Worm (Caenorhabditis elegans) whole organism, late embryonic: Measurements from ENCODE around the gene T26A8.4.

Experiments used
- C08G9.2 ChIP-seq: sonication (generic microtip); optimal IDR thresholded peaks from 2 replicates; lab custom pipeline; 2016; ENCODE audit warnings: mild to moderate bottlenecking, missing genetic modification characterization, moderate library complexity, missing compliant biosample characterization
- C38D4.7 ChIP-seq: fragments of 200-800 bp; sonication (Bioruptor generic); optimal IDR thresholded peaks from 2 replicates; lab custom pipeline; 2018; ENCODE audit warnings: mild to moderate bottlenecking, missing genetic modification characterization, moderate library complexity, missing compliant biosample characterization
- F13H6.1 ChIP-seq: sonication (generic microtip); optimal IDR thresholded peaks from 2 replicates; lab custom pipeline; 2016; ENCODE audit warnings: missing genetic modification characterization, missing compliant biosample characterization
- Y22D7AL.16 ChIP-seq: sonication (generic microtip); optimal IDR thresholded peaks from 2 replicates; lab custom pipeline; 2016; ENCODE audit warnings: missing genetic modification characterization, missing compliant biosample characterization
- ceh-2 ChIP-seq: sonication (generic microtip); optimal IDR thresholded peaks from 2 replicates; lab custom pipeline; 2016; ENCODE audit warnings: missing genotype, missing genetic modification characterization, missing compliant biosample characterization
- ceh-22 ChIP-seq: sonication (generic microtip); optimal IDR thresholded peaks from 2 replicates; lab custom pipeline; 2017; ENCODE audit warnings: missing biosample characterization, missing genetic modification characterization
- ceh-24 ChIP-seq: sonication (generic microtip); optimal IDR thresholded peaks from 2 replicates; lab custom pipeline; 2016; ENCODE audit warnings: mild to moderate bottlenecking, missing genetic modification characterization, missing compliant biosample characterization
- ceh-34 ChIP-seq: sonication (generic microtip); optimal IDR thresholded peaks from 2 replicates; lab custom pipeline; 2016; ENCODE audit warnings: mild to moderate bottlenecking, missing genetic modification characterization, missing compliant biosample characterization
- ceh-45 ChIP-seq: fragments of 200-800 bp; sonication (Bioruptor generic); IDR thresholded peaks from 2 replicates; pipeline ENCODE4 v1.3.6; 2022; ENCODE audit warnings: missing genetic modification reagents, missing genetic modification characterization, missing compliant biosample characterization
- ceh-6 ChIP-seq: fragments of 200-800 bp; sonication (Bioruptor generic); optimal IDR thresholded peaks from 2 replicates; lab custom pipeline; 2018; ENCODE audit warnings: mild to moderate bottlenecking, missing genetic modification characterization, missing compliant biosample characterization
- elt-2 ChIP-seq: sonication (generic microtip); optimal IDR thresholded peaks from 2 replicates; lab custom pipeline; 2016; ENCODE audit warnings: missing genetic modification reagents, missing genetic modification characterization, missing compliant biosample characterization
- fkh-10 ChIP-seq: fragments of 150-350 bp; optimal IDR thresholded peaks from 2 replicates; lab custom pipeline; 2014; ENCODE audit warnings: missing biosample characterization, missing genetic modification reagents, missing genetic modification characterization
- fkh-6 ChIP-seq: sonication (generic microtip); optimal IDR thresholded peaks from 2 replicates; lab custom pipeline; 2016; ENCODE audit warnings: missing genetic modification characterization, missing compliant biosample characterization
- gmeb-2 ChIP-seq: sonication (generic microtip); optimal IDR thresholded peaks from 2 replicates; lab custom pipeline; 2016; ENCODE audit warnings: missing genetic modification characterization, inconsistent platforms, missing compliant biosample characterization
- hlh-15 ChIP-seq: sonication (generic microtip); optimal IDR thresholded peaks from 2 replicates; lab custom pipeline; 2016; ENCODE audit warnings: missing genetic modification characterization, missing compliant biosample characterization
- hlh-30 ChIP-seq: sonication (generic microtip); optimal IDR thresholded peaks from 2 replicates; lab custom pipeline; 2017; ENCODE audit warnings: antibody characterized with exemption, missing genetic modification characterization, missing compliant biosample characterization; ENCODE audit not compliant: insufficient read depth
- hlh-6 ChIP-seq: sonication (generic microtip); optimal IDR thresholded peaks from 2 replicates; lab custom pipeline; 2016; ENCODE audit warnings: missing genotype, missing genetic modification characterization, missing compliant biosample characterization
- hlh-8 ChIP-seq: sonication (generic microtip); optimal IDR thresholded peaks from 2 replicates; lab custom pipeline; 2016; ENCODE audit warnings: missing genotype, missing genetic modification characterization, missing compliant biosample characterization
- lim-6 ChIP-seq: sonication (generic microtip); optimal IDR thresholded peaks from 2 replicates; lab custom pipeline; 2016; ENCODE audit warnings: missing genetic modification characterization, missing compliant biosample characterization
- lin-11 ChIP-seq: fragments of 200-800 bp; sonication (Bioruptor generic); optimal IDR thresholded peaks from 2 replicates; lab custom pipeline; 2018; ENCODE audit warnings: mild to moderate bottlenecking, missing genetic modification characterization, missing compliant biosample characterization
- madf-2 ChIP-seq: sonication (generic microtip); optimal IDR thresholded peaks from 2 replicates; lab custom pipeline; 2017; ENCODE audit warnings: missing genetic modification characterization, missing compliant biosample characterization
- mec-3 ChIP-seq: sonication (generic microtip); optimal IDR thresholded peaks from 2 replicates; lab custom pipeline; 2016; ENCODE audit warnings: borderline replicate concordance, missing genetic modification characterization, missing compliant biosample characterization
- npax-4 ChIP-seq: sonication (generic microtip); optimal IDR thresholded peaks from 2 replicates; lab custom pipeline; 2016; ENCODE audit warnings: missing genetic modification characterization, missing compliant biosample characterization
- pat-9 ChIP-seq: fragments of 200-800 bp; sonication (Bioruptor generic); optimal IDR thresholded peaks from 2 replicates; lab custom pipeline; 2018; ENCODE audit warnings: mild to moderate bottlenecking, missing genetic modification characterization, moderate library complexity, missing compliant biosample characterization
- pha-2 ChIP-seq: sonication (generic microtip); optimal IDR thresholded peaks from 2 replicates; lab custom pipeline; 2017; ENCODE audit warnings: mild to moderate bottlenecking, missing genetic modification characterization, missing compliant biosample characterization
- pha-4 ChIP-seq: fragments of 150-350 bp; optimal IDR thresholded peaks from 2 replicates; lab custom pipeline; 2018; ENCODE audit warnings: missing biosample characterization, missing genetic modification reagents, missing genetic modification characterization
- rnt-1 ChIP-seq: sonication (generic microtip); optimal IDR thresholded peaks from 2 replicates; lab custom pipeline; 2016; ENCODE audit warnings: missing genetic modification characterization, missing compliant biosample characterization
- sox-2 ChIP-seq: fragments of 200-800 bp; sonication (Bioruptor generic); IDR thresholded peaks from 2 replicates; pipeline ENCODE4 v1.3.6; 2022; ENCODE audit warnings: missing genetic modification reagents, missing genetic modification characterization, missing compliant biosample characterization
- sox-4 ChIP-seq: sonication (generic microtip); optimal IDR thresholded peaks from 2 replicates; lab custom pipeline; 2017; ENCODE audit warnings: mild to moderate bottlenecking, missing genetic modification characterization, inconsistent platforms, missing compliant biosample characterization
- tbx-2 ChIP-seq: sonication (generic microtip); optimal IDR thresholded peaks from 2 replicates; lab custom pipeline; 2016; ENCODE audit warnings: missing genetic modification characterization, missing compliant biosample characterization
- tbx-7 ChIP-seq: sonication (generic microtip); optimal IDR thresholded peaks from 2 replicates; lab custom pipeline; 2016; ENCODE audit warnings: missing genotype, missing genetic modification characterization, missing compliant biosample characterization
- unc-3 ChIP-seq, 2 experiments: fragments of 200-800 bp in 1 of 2; sonication (Bioruptor generic) in 1 of 2; sonication (generic microtip) in 1 of 2; conservative IDR thresholded peaks in 1 of 2; optimal IDR thresholded peaks in 1 of 2; 2 replicates each; pipeline versions ENCODE4 v1.3.6 to Lab custom; 2016 to 2022; ENCODE audit warnings: missing compliant biosample characterization in 2 of 2, missing genetic modification characterization in 2 of 2, missing genetic modification reagents in 1 of 2
- unc-42 ChIP-seq: sonication (generic microtip); optimal IDR thresholded peaks from 2 replicates; lab custom pipeline; 2016; ENCODE audit warnings: missing genotype, missing genetic modification characterization, missing compliant biosample characterization
- unc-55 ChIP-seq: sonication (generic microtip); optimal IDR thresholded peaks from 2 replicates; lab custom pipeline; 2017; ENCODE audit warnings: missing biosample characterization, missing genetic modification reagents, missing genetic modification characterization
- ztf-16 ChIP-seq: sonication (generic microtip); optimal IDR thresholded peaks from 2 replicates; lab custom pipeline; 2017; ENCODE audit warnings: missing genetic modification characterization, missing compliant biosample characterization

T26A8.4 gene

DNA sequence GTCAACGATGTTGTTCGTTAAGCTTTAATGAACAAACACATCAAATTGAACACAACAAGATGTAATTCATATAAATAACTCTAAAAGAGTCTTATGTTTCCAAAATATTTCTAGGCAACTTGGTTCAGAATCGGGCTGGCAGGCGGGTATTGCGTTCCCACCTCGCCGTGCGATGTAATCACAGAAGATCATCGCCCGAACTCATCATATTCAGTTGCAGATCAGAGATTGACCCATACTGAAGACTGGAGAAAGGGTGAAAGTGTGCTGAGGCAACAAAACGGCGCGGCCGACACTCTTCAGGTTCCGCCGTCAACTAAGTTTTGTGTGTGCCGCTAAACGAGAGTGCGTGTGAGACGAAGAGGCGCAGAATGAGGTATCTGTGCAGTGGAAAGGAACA is 4.2 kb downstream of the T26A8.4 start (continued):
- TF ChIP-seq hlh-8 (tag; lab: Kevin White, UChicago): no peak
- no peak for TF ChIP-seq ceh-6 (GFP tag; lab: Kevin White, UChicago)
- peak; percentile 7 for TF ChIP-seq pat-9 (tag; lab: Kevin White, UChicago)
- TF ChIP-seq sox-2 (GFP tag; lab: Robert Waterston, UW): no peak
- TF ChIP-seq tbx-7 (tag; lab: Kevin White, UChicago): no peak
- no peak for TF ChIP-seq ceh-2 (tag; lab: Kevin White, UChicago)
- peak; percentile 5 for TF ChIP-seq unc-55
- TF ChIP-seq hlh-30 (tag; lab: Kevin White, UChicago): peak; percentile 32
- no peak for TF ChIP-seq fkh-6 (tag; lab: Kevin White, UChicago)
- TF ChIP-seq ztf-16 (tag; lab: Kevin White, UChicago): no peak
- no peak for TF ChIP-seq hlh-6 (tag; lab: Kevin White, UChicago)
- no peak for TF ChIP-seq fkh-10 (GFP tag; lab: Kevin White, UChicago)
- TF ChIP-seq hlh-15 (tag; lab: Kevin White, UChicago): no peak
- peak; percentile 37 for TF ChIP-seq unc-42 (tag; lab: Kevin White, UChicago)
- no peak for TF ChIP-seq mec-3 (tag; lab: Kevin White, UChicago)
- TF ChIP-seq pha-4 (tag; lab: Kevin White, UChicago): no peak
- peak; percentile 52 for TF ChIP-seq elt-2 (tag; lab: Kevin White, UChicago)
- no peak for TF ChIP-seq ceh-22 (tag; lab: Kevin White, UChicago)
- no peak for TF ChIP-seq lim-6 (tag; lab: Kevin White, UChicago)
- TF ChIP-seq C08G9.2 (tag; lab: Kevin White, UChicago): no peak
- TF ChIP-seq tbx-2 (tag; lab: Kevin White, UChicago): peak; percentile 68
- TF ChIP-seq, all 69 proteins: peak for 18

DNA sequence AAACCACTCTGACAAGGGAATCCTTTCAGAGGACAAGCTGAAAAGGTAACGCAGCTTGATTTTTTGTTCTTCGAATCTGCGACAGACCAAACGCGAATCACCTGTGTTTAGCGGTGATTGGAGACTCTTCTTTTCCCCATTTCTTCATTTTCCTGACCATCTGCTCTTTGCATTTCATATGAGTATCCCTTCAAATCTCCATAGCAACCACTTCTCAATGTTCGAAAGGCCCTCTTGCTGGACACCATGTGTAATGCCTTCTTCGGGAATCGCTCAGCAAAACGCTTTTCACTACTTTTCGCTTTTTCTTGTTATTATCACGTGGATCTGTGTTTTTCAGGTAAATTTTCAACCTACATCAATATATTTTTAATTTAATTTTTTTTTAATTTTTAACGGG is 6.2 kb downstream of the T26A8.4 start, which contains the start of the genes T26A8.3 and tmem-231:
Gene T26A8.3 (minus strand): TSS at position 101 of the 400 bp plus-strand sequence.
Gene tmem-231 (plus strand): TSS at position 249 of the 400 bp plus-strand sequence.
- TF ChIP-seq lin-11 (tag; lab: Kevin White, UChicago) (no peak), pha-2 (no peak), tbx-7 (tag; lab: Kevin White, UChicago) (no peak), ceh-22 (tag; lab: Kevin White, UChicago) (no peak), ceh-45 (no peak), npax-4 (no peak), F13H6.1 (tag; lab: Kevin White, UChicago) (no peak), unc-3 (GFP tag; conservative IDR thresholded peaks at IDR 0.05; lab: Robert Waterston, UW) (no peak), unc-3 (tag; optimal IDR thresholded peaks at IDR 0.05; lab: Kevin White, UChicago) (no peak), gmeb-2 (tag; lab: Kevin White, UChicago) (no peak), unc-42 (tag; lab: Kevin White, UChicago) (no peak), C38D4.7 (GFP tag; lab: Kevin White, UChicago) (no peak)

ce11 chrIV:8420961-8421360 is 11.7 kb downstream of the T26A8.4 start, which contains the start of gene M116.5:
Gene M116.5 (minus strand): TSS chrIV:8421061.
- TF ChIP-seq madf-2 (tag; lab: Kevin White, UChicago): no peak
- TF ChIP-seq tbx-2 (tag; lab: Kevin White, UChicago): no peak
- TF ChIP-seq Y22D7AL.16 (tag; lab: Kevin White, UChicago): no peak
- no peak for TF ChIP-seq lin-11 (tag; lab: Kevin White, UChicago)
- TF ChIP-seq ceh-45: no peak
- no peak for TF ChIP-seq rnt-1 (tag; lab: Kevin White, UChicago)
- no peak for TF ChIP-seq ceh-34 (tag; lab: Kevin White, UChicago)
- TF ChIP-seq sox-4: no peak
- no peak for TF ChIP-seq ceh-24
- TF ChIP-seq ceh-6 (GFP tag; lab: Kevin White, UChicago): no peak
- no peak for TF ChIP-seq hlh-30 (tag; lab: Kevin White, UChicago)
- no peak for TF ChIP-seq unc-3 (GFP tag; conservative IDR thresholded peaks at IDR 0.05; lab: Robert Waterston, UW)
- TF ChIP-seq unc-3 (tag; optimal IDR thresholded peaks at IDR 0.05; lab: Kevin White, UChicago): no peak
- TF ChIP-seq F13H6.1 (tag; lab: Kevin White, UChicago): no peak
- no peak for TF ChIP-seq unc-42 (tag; lab: Kevin White, UChicago)
- TF ChIP-seq gmeb-2 (tag; lab: Kevin White, UChicago): no peak
